Worm (Caenorhabditis elegans) whole organism, L4 larva: ENCODE data around the gene lbp-4.

Experiments used
- F26F4.8 ChIP-seq: fragments of 200-800 bp; sonication (Bioruptor generic); conservative IDR thresholded peaks from 2 replicates; pipeline ENCODE4 v1.3.6; 2022; ENCODE audit warnings: missing genetic modification characterization, missing compliant biosample characterization
- F37D6.2 ChIP-seq: sonication (generic microtip); optimal IDR thresholded peaks from 2 replicates; lab custom pipeline; 2016; ENCODE audit warnings: mild to moderate bottlenecking, missing genetic modification characterization, missing compliant biosample characterization
- F44E2.7 ChIP-seq: fragments of 200-800 bp; sonication (Bioruptor generic); IDR thresholded peaks from 2 replicates; pipeline ENCODE4 v2.1.2; 2022; ENCODE audit warnings: missing genetic modification characterization, missing compliant biosample characterization
- F49E8.2 ChIP-seq: sonication (generic microtip); optimal IDR thresholded peaks from 2 replicates; lab custom pipeline; 2016; ENCODE audit warnings: missing compliant biosample characterization, mild to moderate bottlenecking, missing genetic modification characterization, borderline replicate concordance
- T20F7.1 ChIP-seq: fragments of 200-800 bp; sonication (Bioruptor generic); optimal IDR thresholded peaks from 2 replicates; lab custom pipeline; 2018; ENCODE audit warnings: mild to moderate bottlenecking, missing genetic modification characterization, missing compliant biosample characterization
- Y48G9A.11 ChIP-seq: fragments of 200-800 bp; sonication (Bioruptor generic); IDR thresholded peaks from 2 replicates; pipeline ENCODE4 v1.3.6; 2022; ENCODE audit warnings: missing genetic modification reagents, missing genetic modification characterization, missing compliant biosample characterization
- Y5F2A.4 ChIP-seq: fragments of 200-800 bp; sonication (Bioruptor generic); optimal IDR thresholded peaks from 2 replicates; lab custom pipeline; 2018; ENCODE audit warnings: mild to moderate bottlenecking, missing genetic modification characterization, missing compliant biosample characterization
- ZK337.2 ChIP-seq: fragments of 200-800 bp; sonication (Bioruptor generic); IDR thresholded peaks from 2 replicates; pipeline ENCODE4 v1.3.6; 2022; ENCODE audit warnings: missing genetic modification reagents, missing genetic modification characterization, missing compliant biosample characterization
- ZK546.5 ChIP-seq, 2 experiments: sonication (generic microtip); optimal IDR thresholded peaks; 2 replicates each; lab custom pipeline; 2017; ENCODE audit warnings: missing biosample characterization in 2 of 2, missing genetic modification characterization in 2 of 2
- aly-2 ChIP-seq: sonication (generic microtip); optimal IDR thresholded peaks from 2 replicates; lab custom pipeline; 2018; ENCODE audit warnings: missing biosample characterization, missing genetic modification characterization
- attf-4 ChIP-seq: sonication (generic microtip); optimal IDR thresholded peaks from 3 replicates; lab custom pipeline; 2017; ENCODE audit warnings: missing biosample characterization, missing genetic modification characterization
- ceh-28 ChIP-seq: fragments of 150-350 bp; optimal IDR thresholded peaks from 2 replicates; lab custom pipeline; 2014; ENCODE audit warnings: missing biosample characterization, missing genetic modification reagents, missing genetic modification characterization
- ceh-82 ChIP-seq: sonication (generic microtip); optimal IDR thresholded peaks from 2 replicates; lab custom pipeline; 2017; ENCODE audit warnings: missing biosample characterization, missing genetic modification characterization
- ctbp-1 ChIP-seq: fragments of 200-800 bp; sonication (Bioruptor generic); IDR thresholded peaks from 2 replicates; pipeline ENCODE4 v1.3.6; 2022; ENCODE audit warnings: missing genetic modification reagents, missing genetic modification characterization, missing compliant biosample characterization
- daf-19 ChIP-seq: fragments of 200-800 bp; sonication (Bioruptor generic); conservative IDR thresholded peaks from 2 replicates; pipeline ENCODE4 v1.3.6; 2022; ENCODE audit warnings: missing genetic modification characterization, missing compliant biosample characterization
- daf-8 ChIP-seq: fragments of 200-800 bp; sonication (Bioruptor generic); IDR thresholded peaks from 2 replicates; pipeline ENCODE4 v1.3.6; 2022; ENCODE audit warnings: missing genetic modification characterization, missing compliant biosample characterization
- dmd-6 ChIP-seq: fragments of 200-800 bp; sonication (Bioruptor generic); IDR thresholded peaks from 2 replicates; pipeline ENCODE4 v1.3.6; 2022; ENCODE audit warnings: missing genetic modification reagents, missing genetic modification characterization, missing compliant biosample characterization
- dmd-9 ChIP-seq: fragments of 200-800 bp; sonication (Bioruptor generic); IDR thresholded peaks from 2 replicates; pipeline ENCODE4 v1.3.6; 2022; ENCODE audit warnings: missing genetic modification reagents, missing genetic modification characterization, missing compliant biosample characterization
- dpl-1 ChIP-seq: fragments of 150-350 bp; optimal IDR thresholded peaks from 2 replicates; lab custom pipeline; 2014; ENCODE audit warnings: missing biosample characterization, missing genetic modification reagents, missing genetic modification characterization
- fkh-10 ChIP-seq: fragments of 150-350 bp; optimal IDR thresholded peaks from 2 replicates; lab custom pipeline; 2014; ENCODE audit warnings: missing biosample characterization, missing genetic modification reagents, missing genetic modification characterization
- fos-1 ChIP-seq: fragments of 150-350 bp; optimal IDR thresholded peaks from 2 replicates; lab custom pipeline; 2014; ENCODE audit warnings: missing biosample characterization, missing genetic modification characterization
- gei-8 ChIP-seq: fragments of 200-800 bp; sonication (Bioruptor generic); optimal IDR thresholded peaks from 2 replicates; lab custom pipeline; 2018; ENCODE audit warnings: mild to moderate bottlenecking, missing genetic modification characterization, missing compliant biosample characterization
- hlh-30 ChIP-seq: sonication (generic microtip); optimal IDR thresholded peaks from 2 replicates; lab custom pipeline; 2017; ENCODE audit warnings: antibody characterized with exemption, mild to moderate bottlenecking, missing genetic modification characterization, missing compliant biosample characterization; ENCODE audit not compliant: insufficient read depth
- lin-13 ChIP-seq: fragments of 150-350 bp; optimal IDR thresholded peaks from 2 replicates; lab custom pipeline; 2014; ENCODE audit warnings: missing biosample characterization, missing genetic modification reagents, missing genetic modification characterization
- lin-29 ChIP-seq: fragments of 200-800 bp; sonication (Bioruptor generic); IDR thresholded peaks from 2 replicates; pipeline ENCODE4 v1.3.6; 2022; ENCODE audit warnings: missing genetic modification reagents, missing genetic modification characterization, missing compliant biosample characterization
- lsy-2 ChIP-seq, 2 experiments: fragments of 150-350 bp in 1 of 2; sonication (generic microtip) in 1 of 2; optimal IDR thresholded peaks; 2 replicates each; lab custom pipeline; 2014 to 2017; ENCODE audit warnings: missing biosample characterization in 2 of 2, missing genetic modification characterization in 2 of 2
- madf-5 ChIP-seq, 2 experiments: fragments of 200-800 bp; sonication (Bioruptor generic); IDR thresholded peaks; 2 replicates each; pipeline ENCODE4 v1.3.6; 2022; ENCODE audit warnings: missing compliant biosample characterization in 2 of 2, missing genetic modification characterization in 2 of 2
- madf-9 ChIP-seq: fragments of 200-800 bp; sonication (Bioruptor generic); conservative IDR thresholded peaks from 2 replicates; pipeline ENCODE4 v1.3.6; 2022; ENCODE audit warnings: missing genetic modification reagents, missing genetic modification characterization, missing compliant biosample characterization
- mdt-29 ChIP-seq: fragments of 200-800 bp; sonication (Bioruptor generic); IDR thresholded peaks from 2 replicates; pipeline ENCODE4 v1.3.6; 2022; ENCODE audit warnings: missing genetic modification reagents, missing genetic modification characterization, missing compliant biosample characterization
- mep-1 ChIP-seq: fragments of 150-350 bp; sonication (generic microtip); optimal IDR thresholded peaks from 3 replicates; lab custom pipeline; 2014; ENCODE audit warnings: missing biosample characterization, missing genetic modification characterization
- mxl-3 ChIP-seq: fragments of 200-800 bp; sonication (Bioruptor generic); optimal IDR thresholded peaks from 2 replicates; lab custom pipeline; 2018; ENCODE audit warnings: mild to moderate bottlenecking, missing genetic modification characterization, missing compliant biosample characterization
- nhr-10 ChIP-seq: fragments of 150-350 bp; optimal IDR thresholded peaks from 2 replicates; lab custom pipeline; 2014; ENCODE audit warnings: missing biosample characterization, missing genetic modification characterization
- nhr-102 ChIP-seq: sonication (generic microtip); optimal IDR thresholded peaks from 2 replicates; lab custom pipeline; 2016; ENCODE audit warnings: mild to moderate bottlenecking, missing genetic modification characterization, moderate library complexity, missing compliant biosample characterization
- nhr-11 ChIP-seq: fragments of 150-350 bp; optimal IDR thresholded peaks from 2 replicates; lab custom pipeline; 2014; ENCODE audit warnings: missing biosample characterization, missing genetic modification characterization
- nhr-111 ChIP-seq: fragments of 200-800 bp; sonication (Bioruptor generic); optimal IDR thresholded peaks from 2 replicates; lab custom pipeline; 2018; ENCODE audit warnings: mild to moderate bottlenecking, missing genetic modification characterization, missing compliant biosample characterization
- nhr-25 ChIP-seq: sonication (generic microtip); optimal IDR thresholded peaks from 2 replicates; lab custom pipeline; 2017; ENCODE audit warnings: missing genetic modification characterization, mild to moderate bottlenecking, missing compliant biosample characterization, antibody characterized with exemption, moderate library complexity, borderline replicate concordance; ENCODE audit not compliant: insufficient read depth
- nhr-48 ChIP-seq: sonication (generic microtip); optimal IDR thresholded peaks from 2 replicates; lab custom pipeline; 2016; ENCODE audit warnings: mild to moderate bottlenecking, missing genetic modification characterization, missing compliant biosample characterization
- nhr-6 ChIP-seq: fragments of 150-350 bp; optimal IDR thresholded peaks from 2 replicates; lab custom pipeline; 2014; ENCODE audit warnings: missing biosample characterization, missing genetic modification characterization
- nhr-76 ChIP-seq: fragments of 150-350 bp; optimal IDR thresholded peaks from 2 replicates; lab custom pipeline; 2014; ENCODE audit warnings: missing biosample characterization, missing genetic modification characterization
- nhr-77 ChIP-seq: fragments of 150-350 bp; optimal IDR thresholded peaks from 2 replicates; lab custom pipeline; 2014; ENCODE audit warnings: missing biosample characterization, missing genetic modification characterization
- rbr-2 ChIP-seq: sonication (generic microtip); optimal IDR thresholded peaks from 2 replicates; lab custom pipeline; 2016; ENCODE audit warnings: missing genotype, missing genetic modification characterization, missing compliant biosample characterization
- saeg-2 ChIP-seq: fragments of 200-800 bp; sonication (Bioruptor generic); IDR thresholded peaks from 2 replicates; pipeline ENCODE4 v1.3.6; 2022; ENCODE audit warnings: missing genetic modification reagents, missing genetic modification characterization, missing compliant biosample characterization
- sdz-12 ChIP-seq: fragments of 200-800 bp; sonication (Bioruptor generic); optimal IDR thresholded peaks from 2 replicates; lab custom pipeline; 2018; ENCODE audit warnings: mild to moderate bottlenecking, missing genetic modification characterization, missing compliant biosample characterization
- set-16 ChIP-seq: fragments of 200-800 bp; sonication (Bioruptor generic); IDR thresholded peaks from 2 replicates; pipeline ENCODE4 v1.3.6; 2022; ENCODE audit warnings: missing genetic modification reagents, missing genetic modification characterization, missing compliant biosample characterization
- snpc-4 ChIP-seq: fragments of 150-350 bp; optimal IDR thresholded peaks from 2 replicates; lab custom pipeline; 2014; ENCODE audit warnings: missing biosample characterization, missing genetic modification characterization
- tra-1 ChIP-seq: fragments of 200-800 bp; sonication (Bioruptor generic); IDR thresholded peaks from 2 replicates; pipeline ENCODE4 v1.3.6; 2022; ENCODE audit warnings: missing genetic modification reagents, missing genetic modification characterization, missing compliant biosample characterization
- unc-130 ChIP-seq: sonication (generic microtip); optimal IDR thresholded peaks from 2 replicates; lab custom pipeline; 2016; ENCODE audit warnings: missing genetic modification reagents, missing genetic modification characterization, missing compliant biosample characterization
- zag-1 ChIP-seq: fragments of 150-350 bp; optimal IDR thresholded peaks from 2 replicates; lab custom pipeline; 2014; ENCODE audit warnings: missing biosample characterization, missing genetic modification characterization
- zfp-3 ChIP-seq: fragments of 200-800 bp; sonication (Bioruptor generic); conservative IDR thresholded peaks from 2 replicates; pipeline ENCODE4 v1.3.6; 2022; ENCODE audit warnings: missing genetic modification reagents, missing genetic modification characterization, missing compliant biosample characterization
- zip-2 ChIP-seq: fragments of 150-350 bp; optimal IDR thresholded peaks from 2 replicates; lab custom pipeline; 2014; ENCODE audit warnings: missing biosample characterization, missing genetic modification characterization
- ztf-11 ChIP-seq: fragments of 150-350 bp; optimal IDR thresholded peaks from 2 replicates; lab custom pipeline; 2014; ENCODE audit warnings: missing biosample characterization, missing genetic modification characterization

lbp-4 gene

DNA sequence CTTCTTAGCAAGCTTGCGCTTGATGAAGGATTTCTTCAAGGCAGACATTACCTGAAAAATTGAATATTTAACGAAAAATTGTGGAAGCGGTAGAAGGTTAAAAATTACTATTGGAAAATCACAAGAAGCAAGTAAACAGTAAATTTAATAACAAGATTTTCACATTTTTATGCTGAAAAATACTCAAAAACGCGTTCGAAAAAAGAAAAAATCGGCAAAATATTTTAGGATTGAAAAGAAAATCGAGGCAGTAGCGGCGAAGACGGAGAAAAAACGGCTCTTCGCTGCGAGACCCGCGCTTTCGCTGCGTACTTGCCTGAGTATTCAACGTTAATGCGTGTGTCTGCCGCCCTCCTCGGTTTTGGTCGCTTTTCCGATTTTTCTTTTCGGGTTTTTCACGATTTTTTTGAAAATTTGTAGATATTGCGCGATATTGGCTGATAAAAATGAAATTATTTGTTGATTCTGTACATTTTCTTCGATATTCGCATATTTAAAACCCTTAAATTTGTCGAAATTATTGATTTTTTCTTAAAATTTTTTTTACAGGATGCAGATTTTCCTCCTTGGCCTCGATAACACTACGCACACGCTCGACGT, 44.2 kb upstream of the lbp-4 start, which contains the start of the genes rpl-39 and rps-30:
Gene rpl-39, minus strand, starts transcription at position 51 of the 600 bp plus-strand sequence.
Gene rps-30, plus strand, starts transcription at position 550 of the 600 bp plus-strand sequence.
- TF ChIP-seq dmd-9 (no peak), nhr-77 (tag; lab: Kevin White, UChicago) (peak; percentile 96), madf-9 (0 out of 2 replicates have a peak, but pooled peaks have one; percentile 26), F49E8.2 (no peak), madf-5 (GFP tag; IDR thresholded peaks at IDR 0.05; lab: Robert Waterston, UW) (no peak), nhr-6 (peak; percentile 88), fkh-10 (GFP tag; lab: Kevin White, UChicago) (peak; percentile 61), ceh-28 (tag; lab: Kevin White, UChicago) (no peak), nhr-111 (GFP tag; lab: Kevin White, UChicago) (no peak), Y48G9A.11 (GFP tag; lab: Robert Waterston, UW) (0 out of 2 replicates have a peak, but pooled peaks have one; percentile 53), dmd-6 (GFP tag; lab: Robert Waterston, UW) (peak; percentile 79), T20F7.1 (GFP tag; lab: Kevin White, UChicago) (peak; percentile 82), F44E2.7 (GFP tag; lab: Robert Waterston, UW) (no peak), sdz-12 (no peak), mxl-3 (GFP tag; lab: Kevin White, UChicago) (peak; percentile 46), Y5F2A.4 (no peak), saeg-2 (GFP tag; lab: Robert Waterston, UW) (no peak), rbr-2 (tag; lab: Kevin White, UChicago) (peak; percentile 82), attf-4 (tag; lab: Kevin White, UChicago) (no peak), gei-8 (GFP tag; lab: Kevin White, UChicago) (no peak), lsy-2 (tag; optimal IDR thresholded peaks at IDR 0.05; lab: Kevin White, UChicago) (peak; percentile 4 to 91), ceh-82 (tag; lab: Kevin White, UChicago) (no peak), F26F4.8 (GFP tag; lab: Robert Waterston, UW) (no peak), dpl-1 (GFP tag; lab: Kevin White, UChicago) (peak; percentile 80), ztf-11 (no peak), snpc-4 (tag; lab: Kevin White, UChicago) (no peak), nhr-25 (tag; lab: Kevin White, UChicago) (peak; percentile 72), F37D6.2 (tag; lab: Kevin White, UChicago) (peak; percentile 16), daf-8 (GFP tag; lab: Robert Waterston, UW) (no peak), nhr-76 (no peak), nhr-10 (no peak), zip-2 (no peak), unc-130 (GFP tag; lab: Kevin White, UChicago) (peak; percentile 52), aly-2 (no peak), ctbp-1 (no peak), lin-13 (GFP tag; lab: Kevin White, UChicago) (peak; percentile 77), ZK546.5 (tag; optimal IDR thresholded peaks at IDR 0.05; lab: Kevin White, UChicago) (no peak), nhr-102 (tag; lab: Kevin White, UChicago) (peak; percentile 33), nhr-48 (peak; percentile 16), tra-1 (GFP tag; lab: Robert Waterston, UW) (no peak), mep-1 (tag; lab: Kevin White, UChicago) (peak; percentile 90), hlh-30 (tag; lab: Kevin White, UChicago) (peak; percentile 78), nhr-11 (tag; lab: Kevin White, UChicago) (peak; percentile 87), fos-1 (no peak), set-16 (GFP tag; lab: Robert Waterston, UW) (peak; percentile 35; the same call in 1 of the 2 replicates), ZK337.2 (GFP tag; lab: Robert Waterston, UW) (no peak), mdt-29 (GFP tag; lab: Robert Waterston, UW) (no peak), zfp-3 (GFP tag; lab: Robert Waterston, UW) (no peak), daf-19 (GFP tag; lab: Robert Waterston, UW) (no peak), zag-1 (tag; lab: Kevin White, UChicago) (no peak), lin-29 (GFP tag; lab: Robert Waterston, UW) (peak; percentile 58)
